Fruit fly (Drosophila melanogaster) whole organism, adult: Measurements from ENCODE around the gene Bre1.

ENCODE experiments used
- CG11617 ChIP-seq: fragments of 200-800 bp; sonication (Bioruptor generic); optimal IDR thresholded peaks from 2 replicates; lab custom pipeline; 2017; ENCODE audit warnings: mild to moderate bottlenecking, missing biosample characterization, missing genetic modification reagents, missing genetic modification characterization
- CG14711 ChIP-seq: fragments of 200-800 bp; sonication (Bioruptor generic); optimal IDR thresholded peaks from 2 replicates; lab custom pipeline; 2018; ENCODE audit warnings: missing biosample characterization, mild to moderate bottlenecking, missing genetic modification characterization, moderate library complexity
- CG5204 ChIP-seq: fragments of 200-800 bp; sonication (Bioruptor generic); optimal IDR thresholded peaks from 2 replicates; lab custom pipeline; 2016; ENCODE audit warnings: missing biosample characterization, missing genetic modification characterization
- CG7101 ChIP-seq: fragments of 200-800 bp; sonication (Bioruptor generic); optimal IDR thresholded peaks from 2 replicates; lab custom pipeline; 2018; ENCODE audit warnings: missing biosample characterization, mild to moderate bottlenecking, missing genetic modification characterization, moderate library complexity
- Crg-1 ChIP-seq: fragments of 200-800 bp; sonication (Bioruptor generic); optimal IDR thresholded peaks from 2 replicates; lab custom pipeline; 2016; ENCODE audit warnings: missing biosample characterization, missing genetic modification characterization
- bab1 ChIP-seq: fragments of 200-800 bp; sonication (Bioruptor generic); optimal IDR thresholded peaks from 3 replicates; lab custom pipeline; 2019; ENCODE audit warnings: missing biosample characterization, mild to moderate bottlenecking, missing genetic modification characterization, moderate library complexity
- cic ChIP-seq: fragments of 200-800 bp; sonication (Bioruptor generic); optimal IDR thresholded peaks from 2 replicates; lab custom pipeline; 2017; ENCODE audit warnings: missing biosample characterization, mild to moderate bottlenecking, missing genetic modification characterization, moderate library complexity
- ovo ChIP-seq: fragments of 200-800 bp; sonication (Bioruptor generic); optimal IDR thresholded peaks from 2 replicates; lab custom pipeline; 2016; ENCODE audit warnings: missing biosample characterization, missing genetic modification characterization
- toe ChIP-seq: fragments of 200-800 bp; sonication (Bioruptor generic); optimal IDR thresholded peaks from 2 replicates; lab custom pipeline; 2016; ENCODE audit warnings: missing biosample characterization, missing genetic modification characterization

DNA sequence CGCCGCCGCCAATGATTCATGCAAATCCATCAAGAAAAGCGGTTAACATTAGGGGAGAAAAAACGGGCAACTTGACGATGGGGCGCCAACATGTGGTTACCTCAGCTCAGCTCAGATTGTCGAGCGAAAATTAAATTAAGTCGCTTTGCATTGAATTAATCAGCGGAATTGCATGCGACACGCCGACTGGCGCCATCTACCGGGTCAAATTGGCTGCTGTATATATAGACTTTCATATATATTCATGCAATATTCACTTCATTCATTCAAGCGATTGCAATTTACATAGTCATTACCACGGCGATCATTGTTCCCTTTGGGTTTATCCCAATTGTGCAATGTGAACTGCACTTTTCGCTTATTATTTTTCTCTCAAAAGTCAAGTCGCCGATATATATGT, 26.8 kb upstream of the Bre1 start:
- TF ChIP-seq toe (GFP tag; lab: Kevin White, UChicago), result no peak
- no peak for TF ChIP-seq CG5204 (GFP tag; lab: Kevin White, UChicago)
- TF ChIP-seq CG14711 (tag; lab: Kevin White, UChicago), result no peak
- TF ChIP-seq ovo, result no peak
- no peak for TF ChIP-seq Crg-1 (GFP tag; lab: Kevin White, UChicago)
- no peak for TF ChIP-seq cic (GFP tag; lab: Kevin White, UChicago)
- TF ChIP-seq CG11617 (GFP tag; lab: Kevin White, UChicago), result no peak
- TF ChIP-seq CG7101 (tag; lab: Kevin White, UChicago), result no peak
- no peak for TF ChIP-seq bab1 (GFP tag; lab: Kevin White, UChicago)
